Worm (Caenorhabditis elegans): ENCODE results near the gene brd-1.

The brd-1 gene

DNA sequence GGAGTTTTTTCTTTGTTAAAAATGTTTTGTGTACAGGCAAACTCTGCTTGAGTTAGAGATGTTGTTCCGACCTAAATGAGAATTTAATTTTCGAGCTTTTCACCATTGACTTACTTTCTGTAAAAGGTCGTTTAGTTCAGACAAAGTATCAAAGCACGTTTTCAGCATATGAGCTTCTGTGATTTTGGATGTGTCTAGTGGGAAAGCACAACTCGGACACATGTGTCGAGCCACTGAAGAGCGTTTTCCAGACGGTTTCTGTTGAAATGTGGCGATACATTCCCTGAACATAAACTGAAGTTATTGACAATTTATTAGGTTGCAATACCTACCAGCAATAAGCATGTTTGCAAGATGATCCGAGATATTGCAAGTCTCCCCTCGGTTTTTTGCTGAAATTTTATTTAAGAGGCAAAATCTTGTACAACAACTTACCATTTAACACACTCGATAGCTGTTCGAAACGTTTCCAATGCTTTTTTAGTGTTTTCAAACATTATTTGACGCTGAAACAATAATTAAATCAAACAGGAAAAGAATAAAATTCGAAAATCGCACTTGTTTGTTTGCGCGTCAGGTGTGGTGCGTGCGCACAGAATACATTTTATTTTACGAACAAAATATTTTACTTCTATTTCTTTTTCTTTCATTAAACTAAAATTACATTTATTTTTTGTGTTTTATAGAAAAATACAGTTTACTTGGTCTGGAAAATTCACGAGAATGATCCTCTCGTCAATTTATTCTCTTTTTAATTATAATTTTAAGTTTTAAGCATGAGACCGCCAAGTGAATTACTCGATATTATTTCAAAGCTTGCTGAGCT, at the start of gene brd-1, which contains the start of gene K04C2.2:
TSS of gene brd-1 (minus strand) at position 506 of the 826 bp plus-strand sequence.
TSS of gene K04C2.2 (plus strand) at position 776 of the 826 bp plus-strand sequence.
- TF ChIP-seq ceh-13 (GFP tag; optimal IDR thresholded peaks at IDR 0.05): no peak
- TF ChIP-seq sea-1 (GFP tag; conservative IDR thresholded peaks at IDR 0.05): no peak
- TF ChIP-seq F13C5.2 (tag; optimal IDR thresholded peaks at IDR 0.05): no peak

ce11 chrIII:6935269-6936017, 46.1 kb upstream of the brd-1 start, which contains the start of the genes F57B9.8 and coq-2:
F57B9.8 (minus strand) TSS chrIII:6935319.
coq-2 (plus strand) TSS chrIII:6935967.
- TF ChIP-seq ceh-13 (GFP tag; optimal IDR thresholded peaks at IDR 0.05) (no peak), hmbx-1 (tag; optimal IDR thresholded peaks at IDR 0.05) (no peak), aly-1 (tag; optimal IDR thresholded peaks at IDR 0.05) (no peak), hnd-1 (tag; optimal IDR thresholded peaks at IDR 0.05) (no peak), hmg-4 (GFP tag; optimal IDR thresholded peaks at IDR 0.05) (no peak), F13C5.2 (tag; optimal IDR thresholded peaks at IDR 0.05) (no peak), scrt-1 (GFP tag; IDR thresholded peaks at IDR 0.05) (no peak), pes-1 (GFP tag; IDR thresholded peaks at IDR 0.05) (no peak), B0310.2 (tag; optimal IDR thresholded peaks at IDR 0.05) (no peak), tra-4 (tag; optimal IDR thresholded peaks at IDR 0.05) (no peak), sea-1 (GFP tag; conservative IDR thresholded peaks at IDR 0.05) (no peak), flt-1 (GFP tag; IDR thresholded peaks at IDR 0.05) (no peak), ceh-36 (tag; optimal IDR thresholded peaks at IDR 0.05) (no peak), tbx-11 (GFP tag; IDR thresholded peaks at IDR 0.05) (no peak)

- peak; percentile 26 for TF ChIP-seq ama-1 (optimal IDR thresholded peaks at IDR 0.05)
- TF ChIP-seq F13C5.2 (tag; optimal IDR thresholded peaks at IDR 0.05): no peak
These were observed 42.6 kb upstream of the brd-1 start, which contains the start of gene byn-1 for ce11 chrIII:6931896-6932295. byn-1 (plus strand) TSS chrIII:6932001.

DNA sequence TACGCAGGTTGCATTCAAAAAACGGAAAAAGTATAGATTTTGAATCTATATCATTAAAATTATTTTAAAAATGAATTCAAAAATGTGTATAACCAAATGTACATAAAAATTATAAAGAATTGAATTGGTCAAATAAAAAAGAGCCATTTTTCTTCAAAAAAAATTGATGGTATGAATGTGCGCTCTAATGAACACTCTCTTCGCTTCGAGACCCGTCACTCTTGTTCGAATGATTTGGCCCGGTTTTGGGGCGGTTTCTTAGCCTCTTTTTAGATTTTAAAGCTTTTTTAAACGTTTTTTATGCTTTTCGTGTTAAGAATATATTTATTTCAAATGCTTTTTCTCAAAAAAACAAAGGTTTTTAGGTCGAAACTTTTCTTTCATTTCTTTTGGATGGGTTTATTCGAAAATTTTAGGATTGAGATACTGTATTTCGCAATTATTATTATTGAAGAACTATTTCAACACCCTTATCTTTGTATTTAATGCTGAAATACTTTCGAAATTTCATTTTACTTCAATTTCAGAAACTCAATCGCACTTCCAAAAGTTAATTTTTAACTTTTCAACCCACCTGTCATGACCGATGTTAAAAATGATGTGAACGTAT, 40.4 kb upstream of the brd-1 start, which contains the start of gene inf-1:
TSS of gene inf-1 (plus strand) at position 577 of the 610 bp plus-strand sequence.
- TF ChIP-seq aly-1 (tag; optimal IDR thresholded peaks at IDR 0.05): no peak

DNA sequence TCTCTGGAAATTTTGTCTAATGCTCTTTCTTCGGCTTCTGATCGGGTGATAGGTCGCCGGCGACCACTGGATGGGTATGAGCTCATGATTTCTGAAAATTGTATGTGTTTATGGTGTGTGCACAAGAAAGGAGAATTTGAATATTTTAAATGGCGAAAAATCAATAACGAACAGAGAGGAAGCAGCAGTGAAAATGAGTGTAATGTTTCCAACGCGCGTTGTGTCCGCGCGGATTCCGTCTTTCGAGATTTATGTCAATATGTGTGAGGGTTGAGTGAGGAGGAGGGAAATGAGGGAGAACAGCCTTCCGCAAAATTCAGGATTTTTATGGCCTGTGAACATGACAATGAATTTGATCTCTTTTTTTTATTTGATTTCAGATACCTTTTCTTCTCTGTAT, 39.4 kb upstream of the brd-1 start, which contains the start of gene flap-1:
TSS of gene flap-1 (minus strand) at position 101 of the 400 bp plus-strand sequence.
- TF ChIP-seq tbx-11 (GFP tag; IDR thresholded peaks at IDR 0.05): no peak
- TF ChIP-seq hmbx-1 (tag; optimal IDR thresholded peaks at IDR 0.05): no peak
- TF ChIP-seq ama-1 (optimal IDR thresholded peaks at IDR 0.05): no peak
- TF ChIP-seq scrt-1 (GFP tag; IDR thresholded peaks at IDR 0.05): no peak
- TF ChIP-seq hnd-1 (tag; optimal IDR thresholded peaks at IDR 0.05): no peak
- no peak for TF ChIP-seq hmg-4 (GFP tag; optimal IDR thresholded peaks at IDR 0.05)
- no peak for TF ChIP-seq B0310.2 (tag; optimal IDR thresholded peaks at IDR 0.05)
- TF ChIP-seq aly-1 (tag; optimal IDR thresholded peaks at IDR 0.05): no peak
- TF ChIP-seq tbx-37 (GFP tag; conservative IDR thresholded peaks at IDR 0.05): no peak
- TF ChIP-seq pes-1 (GFP tag; IDR thresholded peaks at IDR 0.05): no peak
- no peak for TF ChIP-seq ceh-36 (tag; optimal IDR thresholded peaks at IDR 0.05)
- no peak for TF ChIP-seq F13C5.2 (tag; optimal IDR thresholded peaks at IDR 0.05)

- TF ChIP-seq F13C5.2 (tag; optimal IDR thresholded peaks at IDR 0.05): no peak
- TF ChIP-seq tbx-11 (GFP tag; IDR thresholded peaks at IDR 0.05): no peak
- no peak for TF ChIP-seq B0310.2 (tag; optimal IDR thresholded peaks at IDR 0.05)
These were observed 25.5 kb upstream of the brd-1 start for ce11 chrIII:6914840-6915239.

DNA sequence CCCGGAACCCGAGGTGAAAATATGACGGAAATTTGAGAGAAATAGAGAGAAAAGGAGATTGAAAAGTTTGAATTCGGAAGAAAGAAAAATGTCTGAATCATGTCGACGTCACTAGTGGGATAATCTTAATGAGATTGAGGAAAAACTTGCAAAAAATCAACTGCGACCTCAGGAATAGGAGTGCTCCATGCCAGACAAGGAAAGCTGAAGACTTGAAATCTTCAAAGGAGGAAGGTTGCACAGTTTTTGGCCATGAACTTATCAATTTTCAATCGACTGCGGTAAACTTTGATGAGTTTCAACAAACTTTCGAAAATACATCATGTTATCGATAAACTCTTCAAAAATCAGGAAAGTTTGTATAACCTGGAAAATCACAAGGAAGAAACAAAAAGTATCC, 23.1 kb upstream of the brd-1 start, which contains the start of gene pdf-1:
TSS of gene pdf-1 (minus strand) at position 101 of the 400 bp plus-strand sequence.
- TF ChIP-seq hnd-1 (tag; optimal IDR thresholded peaks at IDR 0.05) (no peak), scrt-1 (GFP tag; IDR thresholded peaks at IDR 0.05) (no peak), ceh-36 (tag; optimal IDR thresholded peaks at IDR 0.05) (no peak)

DNA sequence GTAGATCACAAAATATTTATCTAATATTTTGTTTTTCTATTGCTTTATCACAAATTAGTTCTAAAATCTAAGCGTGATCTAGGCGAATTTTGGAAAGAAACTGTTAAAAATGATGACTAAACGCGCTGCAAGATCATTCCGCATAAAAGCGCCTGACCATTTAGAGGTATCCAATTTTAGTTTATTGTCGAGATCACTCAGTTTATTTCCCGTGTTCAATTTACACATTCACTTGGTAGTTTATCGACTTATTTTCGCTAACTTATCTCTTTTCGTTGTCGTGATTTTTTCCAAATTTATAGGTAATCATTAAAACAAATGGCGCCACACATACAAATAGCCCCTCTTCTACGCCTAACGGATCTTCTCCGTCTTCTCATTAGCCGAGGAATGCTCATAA, 17.1 kb upstream of the brd-1 start, which contains the start of gene T07E3.2:
TSS of gene T07E3.2 (plus strand) at position 301 of the 400 bp plus-strand sequence.
- no peak for TF ChIP-seq ets-7 (tag; optimal IDR thresholded peaks at IDR 0.05)
- TF ChIP-seq hmbx-1 (tag; optimal IDR thresholded peaks at IDR 0.05): no peak
- no peak for TF ChIP-seq tra-4 (tag; optimal IDR thresholded peaks at IDR 0.05)
